Fruit fly (Drosophila melanogaster) whole organism, adult: Measurements from ENCODE around the gene CG5906.

Source experiments
- CG12768 ChIP-seq: fragments of 200-800 bp; sonication (Bioruptor generic); optimal IDR thresholded peaks from 2 replicates; lab custom pipeline; 2017; ENCODE audit warnings: missing biosample characterization, missing genetic modification characterization, mild to moderate bottlenecking, moderate library complexity, missing genetic modification reagents
- CG14711 ChIP-seq: fragments of 200-800 bp; sonication (Bioruptor generic); optimal IDR thresholded peaks from 2 replicates; lab custom pipeline; 2018; ENCODE audit warnings: missing biosample characterization, mild to moderate bottlenecking, missing genetic modification characterization, moderate library complexity
- CG1620 ChIP-seq: fragments of 200-800 bp; sonication (Bioruptor generic); optimal IDR thresholded peaks from 2 replicates; lab custom pipeline; 2016; ENCODE audit warnings: missing biosample characterization, missing genetic modification characterization
- CG7101 ChIP-seq: fragments of 200-800 bp; sonication (Bioruptor generic); optimal IDR thresholded peaks from 2 replicates; lab custom pipeline; 2018; ENCODE audit warnings: missing biosample characterization, mild to moderate bottlenecking, missing genetic modification characterization, moderate library complexity
- Hr96 ChIP-seq: fragments of 200-800 bp; sonication (Bioruptor generic); optimal IDR thresholded peaks from 2 replicates; lab custom pipeline; 2016; ENCODE audit warnings: missing biosample characterization, missing genetic modification characterization
- bab1 ChIP-seq: fragments of 200-800 bp; sonication (Bioruptor generic); optimal IDR thresholded peaks from 3 replicates; lab custom pipeline; 2019; ENCODE audit warnings: missing biosample characterization, mild to moderate bottlenecking, missing genetic modification characterization, moderate library complexity
- cic ChIP-seq: fragments of 200-800 bp; sonication (Bioruptor generic); optimal IDR thresholded peaks from 2 replicates; lab custom pipeline; 2017; ENCODE audit warnings: missing biosample characterization, mild to moderate bottlenecking, missing genetic modification characterization, moderate library complexity
- kay ChIP-seq: fragments of 200-800 bp; sonication (Bioruptor generic); peaks from one replicate; lab custom pipeline; 2016; ENCODE audit warnings: missing biosample characterization, missing genetic modification characterization, borderline replicate concordance
- tj ChIP-seq: fragments of 200-800 bp; sonication (Bioruptor generic); optimal IDR thresholded peaks from 3 replicates; lab custom pipeline; 2017; ENCODE audit warnings: missing biosample characterization, mild to moderate bottlenecking, missing genetic modification characterization, moderate library complexity

dm6 chr3L:11871205-11871604 lies at the start of gene CG5906:
- TF ChIP-seq CG1620 (GFP tag; lab: Kevin White, UChicago) = no peak
- no peak for TF ChIP-seq bab1 (GFP tag; lab: Kevin White, UChicago)
- TF ChIP-seq kay (GFP tag; lab: Kevin White, UChicago) = no peak
- TF ChIP-seq tj (GFP tag; lab: Kevin White, UChicago) = no peak
- no peak for TF ChIP-seq CG12768 (GFP tag; lab: Kevin White, UChicago)
- TF ChIP-seq cic (GFP tag; lab: Kevin White, UChicago) = no peak
- TF ChIP-seq Hr96 (GFP tag; lab: Kevin White, UChicago) = no peak
- no peak for TF ChIP-seq CG7101
- TF ChIP-seq CG14711 (tag; lab: Kevin White, UChicago) = no peak
